Worm (Caenorhabditis elegans) whole organism, L1 larva: ENCODE data around the gene rpl-33.

ENCODE experiments used
- C04F5.9 ChIP-seq: sonication (generic microtip); optimal IDR thresholded peaks from 2 replicates; lab custom pipeline; 2016; ENCODE audit warnings: missing genetic modification characterization, missing compliant biosample characterization
- C34B4.2 ChIP-seq: sonication (generic microtip); optimal IDR thresholded peaks from 2 replicates; lab custom pipeline; 2017; ENCODE audit warnings: mild to moderate bottlenecking, missing genetic modification characterization, missing compliant biosample characterization
- F16B12.6 ChIP-seq: fragments of 150-350 bp; optimal IDR thresholded peaks from 2 replicates; lab custom pipeline; 2014; ENCODE audit warnings: missing biosample characterization, missing genetic modification characterization
- aha-1 ChIP-seq: fragments of 150-350 bp; optimal IDR thresholded peaks from 2 replicates; lab custom pipeline; 2014; ENCODE audit warnings: missing biosample characterization, missing genetic modification characterization
- blmp-1 ChIP-seq: fragments of 150-350 bp; optimal IDR thresholded peaks from 2 replicates; lab custom pipeline; 2014; ENCODE audit warnings: missing biosample characterization, missing genetic modification characterization
- ceh-8 ChIP-seq: fragments of 200-800 bp; sonication (Bioruptor generic); optimal IDR thresholded peaks from 2 replicates; lab custom pipeline; 2018; ENCODE audit warnings: mild to moderate bottlenecking, missing genetic modification characterization, moderate library complexity, missing compliant biosample characterization
- ceh-82 ChIP-seq, 3 experiments: fragments of 150-350 bp in 1 of 3; sonication (generic microtip) in 2 of 3; optimal IDR thresholded peaks; 2 replicates each; lab custom pipeline; 2014 to 2017; ENCODE audit warnings: missing biosample characterization in 3 of 3, missing genetic modification characterization in 3 of 3
- ceh-88 ChIP-seq: fragments of 200-800 bp; sonication (Bioruptor generic); IDR thresholded peaks from 2 replicates; pipeline ENCODE4 v1.3.6; 2022; ENCODE audit warnings: missing genetic modification characterization, missing compliant biosample characterization
- dsc-1 ChIP-seq: sonication (generic microtip); optimal IDR thresholded peaks from 2 replicates; lab custom pipeline; 2016; ENCODE audit warnings: mild to moderate bottlenecking, missing genetic modification characterization, missing compliant biosample characterization
- efl-1 ChIP-seq, 4 experiments: fragments of 150-350 bp; optimal IDR thresholded peaks in 3 of 4; peaks in 1 of 4; 1 replicate in 1 of 4; 2 replicates in 3 of 4; lab custom pipeline; 2014; ENCODE audit warnings: missing biosample characterization in 2 of 4, missing genetic modification characterization in 2 of 4, missing genetic modification reagents in 2 of 4
- egl-13 ChIP-seq: sonication (generic microtip); optimal IDR thresholded peaks from 2 replicates; lab custom pipeline; 2016; ENCODE audit warnings: missing genotype, missing genetic modification reagents, missing genetic modification characterization, missing compliant biosample characterization
- egl-27 ChIP-seq, 2 experiments: fragments of 150-350 bp in 1 of 2; sonication (generic microtip); optimal IDR thresholded peaks; 3 replicates each; lab custom pipeline; 2017 to 2018; ENCODE audit warnings: missing biosample characterization in 2 of 2, missing genetic modification characterization in 2 of 2, missing genetic modification reagents in 2 of 2
- elt-2 ChIP-seq: sonication (generic microtip); optimal IDR thresholded peaks from 2 replicates; lab custom pipeline; 2016; ENCODE audit warnings: missing genetic modification characterization, mild to moderate bottlenecking, inconsistent platforms, missing compliant biosample characterization, missing genetic modification reagents
- elt-3 ChIP-seq, 6 experiments: fragments of 150-350 bp in 1 of 6; sonication (generic microtip); optimal IDR thresholded peaks; 2 replicates each; lab custom pipeline; 2017 to 2018; ENCODE audit warnings: missing biosample characterization in 6 of 6, missing genetic modification characterization in 6 of 6, inconsistent platforms in 1 of 6
- fkh-4 ChIP-seq: sonication (generic microtip); optimal IDR thresholded peaks from 2 replicates; lab custom pipeline; 2016; ENCODE audit warnings: missing compliant biosample characterization, missing genetic modification characterization, borderline replicate concordance
- fkh-8 ChIP-seq: sonication (generic microtip); optimal IDR thresholded peaks from 2 replicates; lab custom pipeline; 2016; ENCODE audit warnings: mild to moderate bottlenecking, missing genetic modification characterization, missing compliant biosample characterization
- fos-1 ChIP-seq: fragments of 150-350 bp; optimal IDR thresholded peaks from 2 replicates; lab custom pipeline; 2014; ENCODE audit warnings: missing biosample characterization, missing genetic modification characterization
- hlh-17 ChIP-seq: fragments of 200-800 bp; sonication (Bioruptor generic); optimal IDR thresholded peaks from 2 replicates; lab custom pipeline; 2018; ENCODE audit warnings: missing genetic modification characterization, mild to moderate bottlenecking, missing compliant biosample characterization, moderate library complexity, borderline replicate concordance
- hlh-4 ChIP-seq: sonication (generic microtip); optimal IDR thresholded peaks from 2 replicates; lab custom pipeline; 2016; ENCODE audit warnings: mild to moderate bottlenecking, missing genetic modification characterization, missing compliant biosample characterization
- hpl-2 ChIP-seq: fragments of 150-350 bp; optimal IDR thresholded peaks from 2 replicates; lab custom pipeline; 2014; ENCODE audit warnings: missing biosample characterization, missing genetic modification reagents, missing genetic modification characterization
- irx-1 ChIP-seq: sonication (generic microtip); optimal IDR thresholded peaks from 2 replicates; lab custom pipeline; 2016; ENCODE audit warnings: missing genetic modification characterization, missing compliant biosample characterization
- lin-15B ChIP-seq: fragments of 150-350 bp; sonication (generic microtip); optimal IDR thresholded peaks from 3 replicates; lab custom pipeline; 2014; ENCODE audit warnings: missing biosample characterization, missing genetic modification characterization
- lin-35 ChIP-seq, 2 experiments: fragments of 150-350 bp; optimal IDR thresholded peaks; 2 replicates each; lab custom pipeline; 2014; ENCODE audit warnings: missing biosample characterization in 2 of 2, missing genetic modification characterization in 2 of 2, missing genetic modification reagents in 2 of 2
- lin-39 ChIP-seq: fragments of 150-350 bp; optimal IDR thresholded peaks from 2 replicates; lab custom pipeline; 2014; ENCODE audit warnings: missing biosample characterization, missing genetic modification reagents, missing genetic modification characterization
- lir-3 ChIP-seq: sonication (generic microtip); optimal IDR thresholded peaks from 2 replicates; lab custom pipeline; 2016; ENCODE audit warnings: mild to moderate bottlenecking, missing genetic modification characterization, moderate library complexity, missing compliant biosample characterization; ENCODE audit not compliant: poor library complexity
- lsy-2 ChIP-seq, 2 experiments: fragments of 150-350 bp; optimal IDR thresholded peaks; 2 replicates each; lab custom pipeline; 2014; ENCODE audit warnings: missing biosample characterization in 2 of 2, missing genetic modification characterization in 2 of 2
- mdl-1 ChIP-seq, 2 experiments: fragments of 150-350 bp; optimal IDR thresholded peaks; 2 replicates each; lab custom pipeline; 2014 to 2017; ENCODE audit warnings: missing biosample characterization in 2 of 2, missing genetic modification characterization in 2 of 2, inconsistent platforms in 1 of 2
- mef-2 ChIP-seq: fragments of 150-350 bp; optimal IDR thresholded peaks from 2 replicates; lab custom pipeline; 2014; ENCODE audit warnings: missing biosample characterization, missing genetic modification characterization
- mep-1 ChIP-seq: fragments of 150-350 bp; optimal IDR thresholded peaks from 2 replicates; lab custom pipeline; 2014; ENCODE audit warnings: missing biosample characterization, missing genetic modification characterization
- nhr-12 ChIP-seq: sonication (generic microtip); optimal IDR thresholded peaks from 2 replicates; lab custom pipeline; 2017; ENCODE audit warnings: missing biosample characterization, missing genetic modification characterization
- nhr-19 ChIP-seq: fragments of 200-800 bp; sonication (Bioruptor generic); conservative IDR thresholded peaks from 2 replicates; pipeline ENCODE4 v1.3.6; 2022; ENCODE audit warnings: missing genetic modification characterization, missing compliant biosample characterization
- nhr-77 ChIP-seq: fragments of 150-350 bp; optimal IDR thresholded peaks from 2 replicates; lab custom pipeline; 2014; ENCODE audit warnings: missing biosample characterization, missing genetic modification characterization
- nhr-85 ChIP-seq: sonication (generic microtip); peaks from one replicate; lab custom pipeline; 2016; ENCODE audit warnings: missing genetic modification characterization, inconsistent platforms, missing compliant biosample characterization
- nhr-90 ChIP-seq: sonication (generic microtip); optimal IDR thresholded peaks from 2 replicates; lab custom pipeline; 2016; ENCODE audit warnings: mild to moderate bottlenecking, missing genetic modification characterization, missing compliant biosample characterization; ENCODE audit not compliant: poor library complexity
- pag-3 ChIP-seq: sonication (generic microtip); optimal IDR thresholded peaks from 2 replicates; lab custom pipeline; 2017; ENCODE audit warnings: missing genetic modification characterization, mild to moderate bottlenecking, missing compliant biosample characterization, antibody characterized with exemption, borderline replicate concordance; ENCODE audit not compliant: insufficient read depth
- pax-3 ChIP-seq: fragments of 200-800 bp; sonication (Bioruptor generic); optimal IDR thresholded peaks from 2 replicates; lab custom pipeline; 2018; ENCODE audit warnings: mild to moderate bottlenecking, missing genetic modification characterization, moderate library complexity, missing compliant biosample characterization
- snu-23 ChIP-seq: sonication (generic microtip); optimal IDR thresholded peaks from 2 replicates; lab custom pipeline; 2016; ENCODE audit warnings: missing genetic modification characterization, missing compliant biosample characterization
- sup-37 ChIP-seq: fragments of 200-800 bp; sonication (Bioruptor generic); optimal IDR thresholded peaks from 2 replicates; lab custom pipeline; 2018; ENCODE audit warnings: mild to moderate bottlenecking, missing genetic modification characterization, missing compliant biosample characterization
- unc-30 ChIP-seq: sonication (generic microtip); optimal IDR thresholded peaks from 2 replicates; lab custom pipeline; 2017; ENCODE audit warnings: missing biosample characterization, missing genetic modification characterization
- unc-98 ChIP-seq: fragments of 200-800 bp; sonication (Bioruptor generic); IDR thresholded peaks from 2 replicates; pipeline ENCODE4 v1.3.6; 2022; ENCODE audit warnings: missing genetic modification characterization, missing compliant biosample characterization
- vab-15 ChIP-seq: sonication (generic microtip); optimal IDR thresholded peaks from 2 replicates; lab custom pipeline; 2017; ENCODE audit warnings: missing genotype, mild to moderate bottlenecking, missing genetic modification characterization, missing compliant biosample characterization
- zag-1 ChIP-seq: fragments of 150-350 bp; optimal IDR thresholded peaks from 2 replicates; lab custom pipeline; 2014; ENCODE audit warnings: missing biosample characterization, missing genetic modification characterization
- zip-4 ChIP-seq: fragments of 200-800 bp; sonication (Bioruptor generic); optimal IDR thresholded peaks from 2 replicates; lab custom pipeline; 2018; ENCODE audit warnings: mild to moderate bottlenecking, missing genetic modification characterization, moderate library complexity, missing compliant biosample characterization
- ztf-4 ChIP-seq: fragments of 150-350 bp; optimal IDR thresholded peaks from 2 replicates; lab custom pipeline; 2014; ENCODE audit warnings: missing biosample characterization, missing genetic modification characterization

The rpl-33 gene

DNA sequence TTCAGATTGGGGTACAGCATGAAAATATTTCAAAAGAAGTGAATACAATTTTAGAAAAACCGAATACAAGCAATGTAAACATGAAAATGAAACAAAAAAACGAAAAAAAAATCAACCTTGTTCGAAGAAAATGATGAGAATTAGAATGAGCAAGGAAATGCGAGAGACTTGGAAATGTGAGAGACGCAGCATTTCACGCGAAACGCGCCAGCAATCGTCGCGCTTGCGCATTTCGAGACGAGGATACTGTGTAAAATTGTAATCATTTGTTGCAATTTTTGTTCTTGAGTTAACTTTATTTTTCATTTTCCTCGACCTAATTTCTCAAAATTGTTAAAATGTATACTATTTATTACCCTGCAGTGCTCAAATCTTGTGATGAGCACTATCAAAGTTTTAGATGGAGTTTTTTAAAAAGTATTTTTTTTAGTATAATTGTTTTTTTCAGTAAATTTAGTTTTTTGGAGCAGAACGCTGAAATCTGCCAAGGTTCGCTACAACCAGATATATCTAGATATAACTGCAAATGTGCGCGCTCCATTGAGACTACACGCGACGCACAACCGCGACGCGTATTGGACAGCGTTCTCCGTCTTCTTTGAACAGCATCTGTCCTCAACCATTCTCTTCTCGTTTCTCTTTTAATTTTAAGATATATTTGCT lies 46.7 kb downstream of the rpl-33 start, which contains the start of gene fust-1 (continued):
- peak; percentile 93 for TF ChIP-seq ztf-4
- TF ChIP-seq unc-98 = peak; percentile 83
- peak; percentile 99 for TF ChIP-seq nhr-85 (tag; lab: Kevin White, UChicago)
- peak; percentile 86 for TF ChIP-seq lir-3 (tag; lab: Kevin White, UChicago)
- TF ChIP-seq C34B4.2 (tag; lab: Kevin White, UChicago) = peak; percentile 50
- peak; percentile 90 to 94 for TF ChIP-seq lin-35 (GFP tag; optimal IDR thresholded peaks at IDR 0.05; lab: Kevin White, UChicago)
- peak; percentile 95 for TF ChIP-seq nhr-77 (tag; lab: Kevin White, UChicago)
- peak in 5 of 6 experiments; percentile 89 to 98 (median 94) for TF ChIP-seq elt-3 (tag; optimal IDR thresholded peaks at IDR 0.05; lab: Kevin White, UChicago)
- TF ChIP-seq snu-23 (GFP tag; lab: Kevin White, UChicago) = peak; percentile 99
- peak; percentile 81 for TF ChIP-seq ceh-88 (GFP tag; lab: Robert Waterston, UW)
- peak; percentile 41 for TF ChIP-seq zag-1 (tag; lab: Kevin White, UChicago)
- TF ChIP-seq pag-3 = peak; percentile 75
- TF ChIP-seq fkh-4 = peak; percentile 81
- peak; percentile 88 for TF ChIP-seq zip-4 (GFP tag; lab: Kevin White, UChicago)
- peak; percentile 98 to 99 (median 98) for TF ChIP-seq ceh-82 (tag; optimal IDR thresholded peaks at IDR 0.05; lab: Kevin White, UChicago)
- TF ChIP-seq ceh-8 (GFP tag; lab: Kevin White, UChicago) = peak; percentile 95
- TF ChIP-seq egl-27 (tag; optimal IDR thresholded peaks at IDR 0.05; lab: Kevin White, UChicago) = peak in 1 of 2 experiments; percentile 24
- TF ChIP-seq elt-2 = peak; percentile 93
- peak; percentile 93 for TF ChIP-seq C04F5.9 (tag; lab: Kevin White, UChicago)
- peak; percentile 98 for TF ChIP-seq dsc-1 (tag; lab: Kevin White, UChicago)
- no peak for TF ChIP-seq unc-30 (tag; lab: Kevin White, UChicago)
- peak; percentile 75 for TF ChIP-seq mef-2 (tag; lab: Kevin White, UChicago)
- peak; percentile 99 for TF ChIP-seq mep-1 (tag; lab: Kevin White, UChicago)
- TF ChIP-seq hlh-4 = no peak
- peak; percentile 78 for TF ChIP-seq F16B12.6 (tag; lab: Kevin White, UChicago)
- peak; percentile 84 for TF ChIP-seq aha-1 (tag; lab: Kevin White, UChicago)
- no peak for TF ChIP-seq nhr-12 (tag; lab: Kevin White, UChicago)
- TF ChIP-seq lsy-2 (tag; optimal IDR thresholded peaks at IDR 0.05; lab: Kevin White, UChicago) = peak; percentile 97
- peak; percentile 97 for TF ChIP-seq nhr-90 (tag; lab: Kevin White, UChicago)
- TF ChIP-seq sup-37 = peak; percentile 90
- peak; percentile 96 for TF ChIP-seq lin-39
- peak; percentile 94 for TF ChIP-seq fkh-8 (tag; lab: Kevin White, UChicago)
- peak; percentile 92 for TF ChIP-seq pax-3 (tag; lab: Kevin White, UChicago)
- peak; percentile 72 for TF ChIP-seq vab-15
- peak; percentile 86 for TF ChIP-seq hpl-2
- TF ChIP-seq hlh-17 (GFP tag; lab: Kevin White, UChicago) = no peak
- TF ChIP-seq lin-15B (tag; lab: Kevin White, UChicago) = peak; percentile 90
- TF ChIP-seq fos-1 (tag; lab: Kevin White, UChicago) = peak; percentile 87
- peak; percentile 97 for TF ChIP-seq nhr-19 (GFP tag; lab: Robert Waterston, UW)
- peak; percentile 93 for TF ChIP-seq egl-13 (tag; lab: Kevin White, UChicago)
- TF ChIP-seq efl-1 (optimal IDR thresholded peaks at IDR 0.05; lab: Kevin White, UChicago) = peak; percentile 94 to 96
- TF ChIP-seq efl-1 (GFP tag; optimal IDR thresholded peaks at IDR 0.05 in 1 of 2; lab: Kevin White, UChicago) = peak; percentile 86 to 99
- peak; percentile 73 for TF ChIP-seq blmp-1
- peak; percentile 95 for TF ChIP-seq irx-1 (tag; lab: Kevin White, UChicago)
- peak in 1 of 2 experiments; percentile 88 for TF ChIP-seq mdl-1 (tag; optimal IDR thresholded peaks at IDR 0.05; lab: Kevin White, UChicago)
